Fruit fly (Drosophila melanogaster) whole organism, embryonic: ENCODE measurements around the gene CG33307.

Experiments
- Abd-B ChIP-seq: fragments of 200-800 bp; sonication (Bioruptor generic); optimal IDR thresholded peaks from 2 replicates; lab custom pipeline; 2018; ENCODE audit warnings: missing biosample characterization, mild to moderate bottlenecking, missing genetic modification characterization, moderate library complexity
- Bgb ChIP-seq: fragments of 200-800 bp; sonication (Bioruptor generic); IDR thresholded peaks from 2 replicates; pipeline ENCODE4 v1.3.6; 2022; ENCODE audit warnings: missing biosample characterization, missing genetic modification characterization; ENCODE audit not compliant: partially characterized antibody
- BtbVII ChIP-seq: fragments of 200-800 bp; sonication (Bioruptor generic); optimal IDR thresholded peaks from 3 replicates; lab custom pipeline; 2017; ENCODE audit warnings: missing biosample characterization, mild to moderate bottlenecking, missing genetic modification characterization
- CG1024 ChIP-seq: fragments of 200-800 bp; sonication (Bioruptor generic); IDR thresholded peaks from 2 replicates; pipeline ENCODE4 v1.3.6; 2022; ENCODE audit warnings: missing biosample characterization, missing genetic modification characterization
- CG10274 ChIP-seq: fragments of 200-800 bp; sonication (Bioruptor generic); optimal IDR thresholded peaks from 3 replicates; lab custom pipeline; 2017; ENCODE audit warnings: missing biosample characterization, mild to moderate bottlenecking, missing genetic modification characterization
- CG10462 ChIP-seq: fragments of 200-800 bp; sonication (Bioruptor generic); optimal IDR thresholded peaks from 2 replicates; lab custom pipeline; 2016; ENCODE audit warnings: missing biosample characterization, missing genetic modification characterization
- CG10565 ChIP-seq: fragments of 200-800 bp; sonication (Bioruptor generic); optimal IDR thresholded peaks from 3 replicates; lab custom pipeline; 2016; ENCODE audit warnings: missing biosample characterization, mild to moderate bottlenecking, missing genetic modification characterization
- CG13296 ChIP-seq: fragments of 200-800 bp; sonication (Bioruptor generic); optimal IDR thresholded peaks from 3 replicates; lab custom pipeline; 2018; ENCODE audit warnings: missing biosample characterization, mild to moderate bottlenecking, missing genetic modification characterization
- CG14965 ChIP-seq: fragments of 200-800 bp; sonication (Bioruptor generic); optimal IDR thresholded peaks from 2 replicates; lab custom pipeline; 2016; ENCODE audit warnings: missing biosample characterization, missing genetic modification characterization, borderline replicate concordance
- CG15601 ChIP-seq: fragments of 200-800 bp; sonication (Bioruptor generic); optimal IDR thresholded peaks from 3 replicates; lab custom pipeline; 2019; ENCODE audit warnings: missing biosample characterization, mild to moderate bottlenecking, missing genetic modification characterization, moderate library complexity
- CG16779 ChIP-seq: fragments of 200-800 bp; sonication (Bioruptor generic); IDR thresholded peaks from 2 replicates; pipeline ENCODE4 v1.3.6; 2022; ENCODE audit warnings: missing biosample characterization, missing genetic modification characterization
- CG18764 ChIP-seq: fragments of 200-800 bp; sonication (Bioruptor generic); optimal IDR thresholded peaks from 3 replicates; lab custom pipeline; 2016; ENCODE audit warnings: missing biosample characterization, missing genetic modification characterization
- CG2712 ChIP-seq: fragments of 200-800 bp; optimal IDR thresholded peaks from 3 replicates; lab custom pipeline; 2019; ENCODE audit warnings: missing biosample characterization, mild to moderate bottlenecking, missing genetic modification characterization, moderate library complexity
- CG32772 ChIP-seq: fragments of 200-800 bp; sonication (Bioruptor generic); IDR thresholded peaks from 2 replicates; pipeline ENCODE4 v1.3.6; 2022; ENCODE audit warnings: missing biosample characterization, missing genetic modification characterization
- CG3726 ChIP-seq: fragments of 200-800 bp; sonication (Bioruptor generic); IDR thresholded peaks from 3 replicates; pipeline ENCODE4, ENCODE4 v1.3.6; 2022; ENCODE audit warnings: missing biosample characterization, missing genetic modification characterization
- CG3838 ChIP-seq: fragments of 200-800 bp; sonication (Bioruptor generic); optimal IDR thresholded peaks from 3 replicates; lab custom pipeline; 2016; ENCODE audit warnings: missing biosample characterization, missing genetic modification characterization
- CG3847 ChIP-seq: fragments of 200-800 bp; sonication (Bioruptor generic); IDR thresholded peaks from 2 replicates; pipeline ENCODE4 v1.3.6; 2022; ENCODE audit warnings: missing biosample characterization, missing genetic modification characterization
- CG4282 ChIP-seq: fragments of 200-800 bp; sonication (Bioruptor generic); optimal IDR thresholded peaks from 2 replicates; lab custom pipeline; 2016; ENCODE audit warnings: missing biosample characterization, missing genetic modification characterization
- CG6254 ChIP-seq: fragments of 200-800 bp; sonication (Bioruptor generic); optimal IDR thresholded peaks from 3 replicates; lab custom pipeline; 2017; ENCODE audit warnings: mild to moderate bottlenecking, missing biosample characterization, missing genetic modification reagents, missing genetic modification characterization
- CG8924 ChIP-seq: fragments of 200-800 bp; optimal IDR thresholded peaks from 3 replicates; lab custom pipeline; 2019; ENCODE audit warnings: missing biosample characterization, mild to moderate bottlenecking, missing genetic modification characterization, moderate library complexity
- CrebB ChIP-seq: fragments of 200-800 bp; sonication (Bioruptor generic); optimal IDR thresholded peaks from 3 replicates; lab custom pipeline; 2018; ENCODE audit warnings: missing biosample characterization, mild to moderate bottlenecking, missing genetic modification characterization
- Dll ChIP-seq: fragments of 200-800 bp; sonication (Bioruptor generic); IDR thresholded peaks from 4 replicates; pipeline ENCODE4 v1.3.6; 2022; ENCODE audit warnings: missing biosample characterization, missing genetic modification characterization; ENCODE audit not compliant: partially characterized antibody
- Doc2 ChIP-seq: fragments of 200-800 bp; sonication (Bioruptor generic); IDR thresholded peaks from 2 replicates; pipeline ENCODE4 v1.3.6; 2022; ENCODE audit warnings: missing biosample characterization, missing genetic modification characterization
- Drgx ChIP-seq: fragments of 200-800 bp; sonication (Bioruptor generic); IDR thresholded peaks from 2 replicates; pipeline ENCODE4 v1.3.6; 2022; ENCODE audit warnings: missing biosample characterization, missing genetic modification characterization
- Fer3 ChIP-seq: fragments of 200-800 bp; sonication (Bioruptor generic); optimal IDR thresholded peaks from 2 replicates; lab custom pipeline; 2018; ENCODE audit warnings: missing biosample characterization, mild to moderate bottlenecking, missing genetic modification characterization, moderate library complexity
- HHEX ChIP-seq: fragments of 200-800 bp; sonication (Bioruptor generic); optimal IDR thresholded peaks from 3 replicates; lab custom pipeline; 2017; ENCODE audit warnings: missing biosample characterization, mild to moderate bottlenecking, missing genetic modification characterization, missing genetic modification reagents
- Mad ChIP-seq: fragments of 200-800 bp; sonication (Bioruptor generic); optimal IDR thresholded peaks from 2 replicates; lab custom pipeline; 2016; ENCODE audit warnings: missing biosample characterization, missing genetic modification characterization
- Med ChIP-seq: fragments of 200-800 bp; sonication (Bioruptor generic); peaks from one replicate; lab custom pipeline; 2016; ENCODE audit warnings: missing biosample characterization, missing genetic modification characterization, mild to moderate bottlenecking, inconsistent platforms, moderate library complexity
- Sox100B ChIP-seq: fragments of 200-800 bp; sonication (Bioruptor generic); optimal IDR thresholded peaks from 3 replicates; lab custom pipeline; 2018; ENCODE audit warnings: missing biosample characterization, mild to moderate bottlenecking, missing genetic modification characterization
- Sry-δ ChIP-seq: fragments of 200-800 bp; sonication (Bioruptor generic); optimal IDR thresholded peaks from 2 replicates; lab custom pipeline; 2016; ENCODE audit warnings: missing biosample characterization, missing genetic modification characterization
- Taf1 ChIP-seq: fragments of 200-800 bp; sonication (Bioruptor generic); IDR thresholded peaks from 2 replicates; pipeline ENCODE4 v1.3.6; 2022; ENCODE audit warnings: missing biosample characterization, missing genetic modification characterization
- Vsx1 ChIP-seq: fragments of 200-800 bp; sonication (Bioruptor generic); optimal IDR thresholded peaks from 2 replicates; lab custom pipeline; 2017; ENCODE audit warnings: missing biosample characterization, mild to moderate bottlenecking, missing genetic modification characterization, missing genetic modification reagents
- aop ChIP-seq: fragments of 200-800 bp; sonication (Bioruptor generic); IDR thresholded peaks from 2 replicates; pipeline ENCODE4 v1.3.6; 2022; ENCODE audit warnings: missing biosample characterization, missing genetic modification characterization
- dm ChIP-seq: fragments of 200-800 bp; sonication (Bioruptor generic); optimal IDR thresholded peaks from 3 replicates; lab custom pipeline; 2016; ENCODE audit warnings: missing biosample characterization, missing genetic modification characterization
- dmrt99B ChIP-seq: fragments of 200-800 bp; sonication (Bioruptor generic); optimal IDR thresholded peaks from 2 replicates; lab custom pipeline; 2018; ENCODE audit warnings: missing biosample characterization, mild to moderate bottlenecking, missing genetic modification characterization, moderate library complexity
- exex ChIP-seq: fragments of 200-800 bp; sonication (Bioruptor generic); optimal IDR thresholded peaks from 4 replicates; lab custom pipeline; 2018; ENCODE audit warnings: missing biosample characterization, mild to moderate bottlenecking, missing genetic modification characterization, moderate library complexity
- grn ChIP-seq: fragments of 200-800 bp; sonication (Bioruptor generic); optimal IDR thresholded peaks from 3 replicates; lab custom pipeline; 2017; ENCODE audit warnings: missing biosample characterization, missing genetic modification characterization
- her ChIP-seq: fragments of 200-800 bp; sonication (Bioruptor generic); optimal IDR thresholded peaks from 2 replicates; lab custom pipeline; 2016; ENCODE audit warnings: missing biosample characterization, missing genetic modification characterization
- inv ChIP-seq: fragments of 200-800 bp; sonication (Bioruptor generic); IDR thresholded peaks from 2 replicates; pipeline ENCODE4 v1.3.6; 2022; ENCODE audit warnings: missing biosample characterization, missing genetic modification characterization; ENCODE audit not compliant: partially characterized antibody
- jing ChIP-seq: fragments of 200-800 bp; sonication (Bioruptor generic); optimal IDR thresholded peaks from 2 replicates; lab custom pipeline; 2018; ENCODE audit warnings: missing biosample characterization, mild to moderate bottlenecking, missing genetic modification characterization
- lmd ChIP-seq: fragments of 200-800 bp; sonication (Bioruptor generic); IDR thresholded peaks from 2 replicates; pipeline ENCODE4 v1.3.6; 2022; ENCODE audit warnings: missing biosample characterization, missing genetic modification characterization
- salm ChIP-seq: fragments of 200-800 bp; sonication (Bioruptor generic); optimal IDR thresholded peaks from 2 replicates; lab custom pipeline; 2018; ENCODE audit warnings: missing biosample characterization, mild to moderate bottlenecking, missing genetic modification characterization
- sima ChIP-seq: fragments of 200-800 bp; sonication (Bioruptor generic); optimal IDR thresholded peaks from 2 replicates; lab custom pipeline; 2016; ENCODE audit warnings: missing biosample characterization, missing genetic modification characterization
- sug ChIP-seq: fragments of 200-800 bp; optimal IDR thresholded peaks from 2 replicates; lab custom pipeline; 2019; ENCODE audit warnings: missing biosample characterization, mild to moderate bottlenecking, missing genetic modification characterization, moderate library complexity
- toy ChIP-seq: fragments of 200-800 bp; sonication (Bioruptor generic); IDR thresholded peaks from 2 replicates; pipeline ENCODE4 v1.3.6; 2022; ENCODE audit warnings: missing biosample characterization, missing genetic modification characterization
- zf30C ChIP-seq: fragments of 200-800 bp; sonication (Bioruptor generic); optimal IDR thresholded peaks from 3 replicates; lab custom pipeline; 2018; ENCODE audit warnings: missing biosample characterization, mild to moderate bottlenecking, missing genetic modification characterization

Gene CG33307

DNA sequence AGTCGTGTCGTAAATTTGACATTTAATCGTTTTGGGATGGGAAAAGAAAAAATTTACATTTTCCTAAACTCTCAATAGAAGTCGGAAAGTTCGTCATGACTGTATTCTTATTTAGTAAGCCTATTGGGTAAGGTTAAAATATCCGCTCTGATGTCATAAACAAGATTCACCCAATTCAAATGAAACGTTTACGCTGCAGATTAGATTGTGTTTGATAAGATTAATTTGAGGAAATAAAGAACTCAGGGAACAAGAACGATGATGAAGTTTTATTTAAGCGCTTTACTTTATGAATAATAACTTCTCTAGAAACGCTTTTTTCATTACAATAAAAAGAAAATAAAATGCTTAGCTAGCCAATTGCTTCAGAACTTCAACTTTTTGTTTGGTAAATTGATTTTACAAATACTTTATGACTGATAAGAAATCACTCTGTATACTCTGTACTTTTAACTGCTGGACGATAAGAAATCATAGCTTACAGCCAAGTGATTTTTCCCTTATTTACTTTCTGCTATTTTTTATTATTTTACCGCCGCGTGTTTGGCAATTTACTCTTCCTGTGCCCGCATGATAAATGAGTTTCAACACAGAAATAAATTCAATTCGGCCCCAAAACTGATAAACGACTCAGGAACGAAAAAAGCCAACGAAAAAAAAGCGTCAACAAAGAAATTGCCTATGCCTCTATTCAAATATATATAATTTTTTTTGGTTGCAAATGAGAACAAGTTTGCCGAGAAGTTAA, 45.2 kb upstream of the CG33307 start (continued):
- peak; percentile 62 for TF ChIP-seq sug
- no peak for TF ChIP-seq her (GFP tag; lab: Kevin White, UChicago)
- TF ChIP-seq Sry-δ (GFP tag; lab: Kevin White, UChicago) = no peak
- TF ChIP-seq inv = no peak
- peak; percentile 23 for TF ChIP-seq salm (tag; lab: Kevin White, UChicago)
- TF ChIP-seq HHEX (GFP tag; lab: Kevin White, UChicago) = peak; percentile 3
- no peak for TF ChIP-seq sima (GFP tag; lab: Kevin White, UChicago)
- TF ChIP-seq CG15601 (tag; lab: Kevin White, UChicago) = peak; percentile 14
- TF ChIP-seq toy (GFP tag; lab: Robert Waterston, UW) = no peak
- no peak for TF ChIP-seq jing (GFP tag; lab: Kevin White, UChicago)
- TF ChIP-seq CG18764 = no peak
- no peak for TF ChIP-seq CG8924 (tag; lab: Kevin White, UChicago)
- no peak for TF ChIP-seq CG3847
- no peak for TF ChIP-seq CG3726 (GFP tag; lab: Robert Waterston, UW)
- peak; percentile 62 for TF ChIP-seq grn
- no peak for TF ChIP-seq zf30C (GFP tag; lab: Kevin White, UChicago)
- no peak for TF ChIP-seq dmrt99B (tag; lab: Kevin White, UChicago)
- no peak for TF ChIP-seq Mad (GFP tag; lab: Kevin White, UChicago)
- TF ChIP-seq Abd-B (GFP tag; lab: Kevin White, UChicago) = no peak
- TF ChIP-seq Med (GFP tag; lab: Kevin White, UChicago) = peak; percentile 49
- TF ChIP-seq CG10462 (GFP tag; lab: Kevin White, UChicago) = no peak
- TF ChIP-seq CG4282 (GFP tag; lab: Kevin White, UChicago) = no peak
- peak; percentile 8 for TF ChIP-seq Sox100B
- TF ChIP-seq exex (tag; lab: Kevin White, UChicago) = peak; percentile 59
- no peak for TF ChIP-seq Taf1 (GFP tag; lab: Robert Waterston, UW)
- no peak for TF ChIP-seq CG1024
- no peak for TF ChIP-seq CG16779 (GFP tag; lab: Robert Waterston, UW)
- TF ChIP-seq Drgx = no peak
- TF ChIP-seq CG32772 (GFP tag; lab: Robert Waterston, UW) = no peak
- TF ChIP-seq CG3838 (GFP tag; lab: Kevin White, UChicago) = no peak
- peak; percentile 10 for TF ChIP-seq CG6254
- TF ChIP-seq CrebB (tag; lab: Kevin White, UChicago) = no peak
- TF ChIP-seq Vsx1 (GFP tag; lab: Kevin White, UChicago) = peak; percentile 17
- TF ChIP-seq CG2712 = no peak
- no peak for TF ChIP-seq CG14965
- no peak for TF ChIP-seq lmd (GFP tag; lab: Robert Waterston, UW)
- no peak for TF ChIP-seq CG13296
- no peak for TF ChIP-seq Doc2 (GFP tag; lab: Robert Waterston, UW)
- no peak for TF ChIP-seq Fer3 (tag; lab: Kevin White, UChicago)
- no peak for TF ChIP-seq Bgb (GFP tag; lab: Robert Waterston, UW)
- no peak for TF ChIP-seq CG10565
- peak; percentile 40 for TF ChIP-seq BtbVII (GFP tag; lab: Kevin White, UChicago)
- TF ChIP-seq Dll (GFP tag; lab: Robert Waterston, UW) = no peak
- no peak for TF ChIP-seq dm (GFP tag; lab: Kevin White, UChicago)
- TF ChIP-seq aop (GFP tag; lab: Robert Waterston, UW) = no peak
- no peak for TF ChIP-seq CG10274 (GFP tag; lab: Kevin White, UChicago)
